Fruit fly (Drosophila melanogaster) whole organism, embryonic: ENCODE results near the gene CG42716.

ENCODE experiments used
- BEAF-32 ChIP-seq: fragments of 200-800 bp; sonication (Bioruptor generic); optimal IDR thresholded peaks from 3 replicates; lab custom pipeline; 2017; ENCODE audit warnings: missing biosample characterization, missing genetic modification characterization, mild to moderate bottlenecking, moderate library complexity, missing genetic modification reagents
- C15 ChIP-seq: fragments of 200-800 bp; sonication (Bioruptor generic); IDR thresholded peaks from 3 replicates; pipeline ENCODE4 v1.3.6; 2022; ENCODE audit warnings: missing biosample characterization, missing genetic modification characterization
- CG10321 ChIP-seq: fragments of 200-800 bp; sonication (Bioruptor generic); IDR thresholded peaks from 2 replicates; pipeline ENCODE4 v1.3.6; 2022; ENCODE audit warnings: missing biosample characterization, missing genetic modification characterization
- CG10959 ChIP-seq: fragments of 200-800 bp; sonication (Bioruptor generic); IDR thresholded peaks from 2 replicates; pipeline ENCODE4 v1.3.6; 2022; ENCODE audit warnings: missing biosample characterization, missing genetic modification characterization
- CG10979 ChIP-seq: fragments of 200-800 bp; sonication (Bioruptor generic); optimal IDR thresholded peaks from 2 replicates; lab custom pipeline; 2018; ENCODE audit warnings: missing biosample characterization, mild to moderate bottlenecking, missing genetic modification characterization, moderate library complexity
- CG11504 ChIP-seq: fragments of 200-800 bp; sonication (Bioruptor generic); optimal IDR thresholded peaks from 3 replicates; lab custom pipeline; 2019; ENCODE audit warnings: missing biosample characterization, mild to moderate bottlenecking, missing genetic modification characterization, moderate library complexity
- CG12219 ChIP-seq: fragments of 200-800 bp; sonication (Bioruptor generic); optimal IDR thresholded peaks from 3 replicates; lab custom pipeline; 2018; ENCODE audit warnings: missing biosample characterization, mild to moderate bottlenecking, missing genetic modification characterization
- CG17359 ChIP-seq: fragments of 200-800 bp; sonication (Bioruptor generic); optimal IDR thresholded peaks from 3 replicates; lab custom pipeline; 2018; ENCODE audit warnings: missing biosample characterization, mild to moderate bottlenecking, missing genetic modification characterization, moderate library complexity
- CG17612 ChIP-seq: fragments of 200-800 bp; sonication (Bioruptor generic); IDR thresholded peaks from 2 replicates; pipeline ENCODE4 v1.3.6; 2022; ENCODE audit warnings: missing biosample characterization, missing genetic modification characterization
- CG17912 ChIP-seq: fragments of 200-800 bp; sonication (Bioruptor generic); optimal IDR thresholded peaks from 2 replicates; lab custom pipeline; 2018; ENCODE audit warnings: missing biosample characterization, mild to moderate bottlenecking, missing genetic modification characterization
- CG18476 ChIP-seq: fragments of 200-800 bp; sonication (Bioruptor generic); optimal IDR thresholded peaks from 2 replicates; lab custom pipeline; 2016; ENCODE audit warnings: missing biosample characterization, mild to moderate bottlenecking, missing genetic modification characterization
- CG2678 ChIP-seq: fragments of 200-800 bp; sonication (Bioruptor generic); optimal IDR thresholded peaks from 3 replicates; lab custom pipeline; 2019; ENCODE audit warnings: missing biosample characterization, mild to moderate bottlenecking, missing genetic modification characterization, moderate library complexity
- CG31441 ChIP-seq: fragments of 200-800 bp; sonication (Bioruptor generic); IDR thresholded peaks from 2 replicates; pipeline ENCODE4 v1.3.6; 2022; ENCODE audit warnings: missing biosample characterization, missing genetic modification characterization
- CG32532 ChIP-seq: fragments of 200-800 bp; sonication (Bioruptor generic); IDR thresholded peaks from 2 replicates; pipeline ENCODE4 v1.3.6; 2022; ENCODE audit warnings: missing biosample characterization, missing genetic modification characterization
- CG5245 ChIP-seq: fragments of 200-800 bp; sonication (Bioruptor generic); optimal IDR thresholded peaks from 3 replicates; lab custom pipeline; 2016; ENCODE audit warnings: missing biosample characterization, missing genetic modification characterization
- CG6175 ChIP-seq: fragments of 200-800 bp; sonication (Bioruptor generic); IDR thresholded peaks from 3 replicates; pipeline ENCODE4 v1.3.6; 2022; ENCODE audit warnings: missing biosample characterization, missing genetic modification characterization
- CG7745 ChIP-seq: fragments of 200-800 bp; sonication (Bioruptor generic); optimal IDR thresholded peaks from 2 replicates; lab custom pipeline; 2018; ENCODE audit warnings: missing biosample characterization, mild to moderate bottlenecking, missing genetic modification characterization, moderate library complexity
- CG7963 ChIP-seq: fragments of 200-800 bp; sonication (Bioruptor generic); IDR thresholded peaks from 3 replicates; pipeline ENCODE4 v1.3.6; 2022; ENCODE audit warnings: missing biosample characterization, missing genetic modification characterization; ENCODE audit not compliant: partially characterized antibody
- CG9609 ChIP-seq: fragments of 200-800 bp; sonication (Bioruptor generic); optimal IDR thresholded peaks from 3 replicates; lab custom pipeline; 2016; ENCODE audit warnings: missing biosample characterization, missing genetic modification characterization
- CoRest ChIP-seq: fragments of 200-800 bp; sonication (Bioruptor generic); optimal IDR thresholded peaks from 3 replicates; lab custom pipeline; 2018; ENCODE audit warnings: missing biosample characterization, mild to moderate bottlenecking, missing genetic modification characterization, moderate library complexity
- Dfd ChIP-seq, 2 experiments: fragments of >200 bp; optimal IDR thresholded peaks; 2 replicates each; lab custom pipeline; 2017; ENCODE audit warnings: missing biosample characterization in 2 of 2, missing genetic modification characterization in 2 of 2
- Elba2 ChIP-seq: fragments of 200-800 bp; sonication (Bioruptor generic); optimal IDR thresholded peaks from 3 replicates; lab custom pipeline; 2016; ENCODE audit warnings: missing biosample characterization, missing genetic modification characterization
- Fer2 ChIP-seq: fragments of 200-800 bp; sonication (Bioruptor generic); optimal IDR thresholded peaks from 2 replicates; lab custom pipeline; 2018; ENCODE audit warnings: missing biosample characterization, mild to moderate bottlenecking, missing genetic modification characterization, moderate library complexity
- GATAe ChIP-seq: fragments of 200-800 bp; sonication (Bioruptor generic); conservative IDR thresholded peaks from 2 replicates; pipeline ENCODE4 v1.3.6; 2022; ENCODE audit warnings: missing biosample characterization, missing genetic modification characterization
- Hr51 ChIP-seq, 2 experiments: fragments of 200-800 bp; sonication (Bioruptor generic); optimal IDR thresholded peaks; 2 replicates in 1 of 2; 3 replicates in 1 of 2; lab custom pipeline; 2016 to 2018; ENCODE audit warnings: missing biosample characterization in 2 of 2, missing genetic modification characterization in 2 of 2, mild to moderate bottlenecking in 1 of 2, moderate library complexity in 1 of 2
- MBD-R2 ChIP-seq: fragments of 200-800 bp; sonication (Bioruptor generic); IDR thresholded peaks from 2 replicates; pipeline ENCODE4 v1.3.6; 2022; ENCODE audit warnings: missing biosample characterization, missing genetic modification characterization
- MESR4 ChIP-seq: fragments of 200-800 bp; sonication (Bioruptor generic); optimal IDR thresholded peaks from 2 replicates; lab custom pipeline; 2018; ENCODE audit warnings: missing biosample characterization, mild to moderate bottlenecking, missing genetic modification characterization, moderate library complexity
- Mad ChIP-seq: fragments of 200-800 bp; sonication (Bioruptor generic); optimal IDR thresholded peaks from 2 replicates; lab custom pipeline; 2016; ENCODE audit warnings: missing biosample characterization, missing genetic modification characterization
- Meics ChIP-seq: fragments of 200-800 bp; sonication (Bioruptor generic); optimal IDR thresholded peaks from 2 replicates; lab custom pipeline; 2017; ENCODE audit warnings: missing biosample characterization, mild to moderate bottlenecking, missing genetic modification characterization
- NfI ChIP-seq: fragments of 200-800 bp; sonication (Bioruptor generic); optimal IDR thresholded peaks from 3 replicates; lab custom pipeline; 2018; ENCODE audit warnings: missing biosample characterization, mild to moderate bottlenecking, missing genetic modification characterization, moderate library complexity
- Pdp1 ChIP-seq, 2 experiments: fragments of 200-800 bp; sonication (Bioruptor generic); optimal IDR thresholded peaks; 3 replicates each; lab custom pipeline; 2016; ENCODE audit warnings: missing biosample characterization in 2 of 2, missing genetic modification characterization in 2 of 2, mild to moderate bottlenecking in 1 of 2, moderate library complexity in 1 of 2
- Six4 ChIP-seq: fragments of 200-800 bp; sonication (Bioruptor generic); optimal IDR thresholded peaks from 2 replicates; lab custom pipeline; 2016; ENCODE audit warnings: missing biosample characterization, missing genetic modification characterization
- Trl ChIP-seq, 3 experiments: fragments of >200 bp in 2 of 3; fragments of 200-800 bp in 1 of 3; sonication (Bioruptor generic) in 1 of 3; optimal IDR thresholded peaks; 2 replicates in 1 of 3; 3 replicates in 2 of 3; lab custom pipeline; 2016 to 2017; ENCODE audit warnings: missing biosample characterization in 1 of 3, missing genetic modification characterization in 1 of 3
- abd-A ChIP-seq: fragments of 200-800 bp; sonication (Bioruptor generic); optimal IDR thresholded peaks from 3 replicates; lab custom pipeline; 2019; ENCODE audit warnings: missing biosample characterization, mild to moderate bottlenecking, missing genetic modification characterization, moderate library complexity
- ac ChIP-seq: fragments of 200-800 bp; sonication (Bioruptor generic); optimal IDR thresholded peaks from 3 replicates; lab custom pipeline; 2017; ENCODE audit warnings: missing biosample characterization, mild to moderate bottlenecking, missing genetic modification characterization
- corto ChIP-seq: fragments of 200-800 bp; sonication (Bioruptor generic); optimal IDR thresholded peaks from 2 replicates; lab custom pipeline; 2016; ENCODE audit warnings: missing biosample characterization, mild to moderate bottlenecking, missing genetic modification characterization, moderate library complexity
- croc ChIP-seq: fragments of 200-800 bp; sonication (Bioruptor generic); conservative IDR thresholded peaks from 3 replicates; pipeline ENCODE4 v1.3.6; 2022; ENCODE audit warnings: missing biosample characterization, missing genetic modification characterization
- dimm ChIP-seq: fragments of 200-800 bp; sonication (Bioruptor generic); IDR thresholded peaks from 2 replicates; pipeline ENCODE4 v1.3.6; 2022; ENCODE audit warnings: missing biosample characterization, missing genetic modification characterization
- dmrt11E ChIP-seq: fragments of 200-800 bp; sonication (Bioruptor generic); optimal IDR thresholded peaks from 3 replicates; lab custom pipeline; 2018; ENCODE audit warnings: missing biosample characterization, mild to moderate bottlenecking, missing genetic modification characterization, moderate library complexity
- emc ChIP-seq: fragments of 200-800 bp; sonication (Bioruptor generic); optimal IDR thresholded peaks from 2 replicates; lab custom pipeline; 2016; ENCODE audit warnings: missing biosample characterization, missing genetic modification characterization
- en ChIP-seq: fragments of 200-800 bp; sonication (Bioruptor generic); optimal IDR thresholded peaks from 2 replicates; lab custom pipeline; 2016; ENCODE audit warnings: missing biosample characterization, missing genetic modification characterization
- exex ChIP-seq: fragments of 200-800 bp; sonication (Bioruptor generic); optimal IDR thresholded peaks from 4 replicates; lab custom pipeline; 2018; ENCODE audit warnings: missing biosample characterization, mild to moderate bottlenecking, missing genetic modification characterization, moderate library complexity
- gem ChIP-seq: fragments of 200-800 bp; sonication (Bioruptor generic); optimal IDR thresholded peaks from 2 replicates; lab custom pipeline; 2019; ENCODE audit warnings: missing biosample characterization, mild to moderate bottlenecking, missing genetic modification characterization, moderate library complexity
- lbe ChIP-seq: fragments of 200-800 bp; sonication (Bioruptor generic); optimal IDR thresholded peaks from 2 replicates; lab custom pipeline; 2016; ENCODE audit warnings: missing biosample characterization, mild to moderate bottlenecking, missing genetic modification characterization
- pfk ChIP-seq: fragments of 200-800 bp; sonication (Bioruptor generic); optimal IDR thresholded peaks from 2 replicates; lab custom pipeline; 2018; ENCODE audit warnings: missing biosample characterization, mild to moderate bottlenecking, missing genetic modification characterization, moderate library complexity
- tgo ChIP-seq: fragments of 200-800 bp; sonication (Bioruptor generic); IDR thresholded peaks from 3 replicates; pipeline ENCODE4 v1.3.6; 2022; ENCODE audit warnings: missing biosample characterization, missing genetic modification characterization
- vfl ChIP-seq: fragments of 200-800 bp; sonication (Bioruptor generic); optimal IDR thresholded peaks from 2 replicates; lab custom pipeline; 2016; ENCODE audit warnings: missing biosample characterization, missing genetic modification characterization
- zfh2 ChIP-seq: fragments of 200-800 bp; sonication (Bioruptor generic); optimal IDR thresholded peaks from 2 replicates; lab custom pipeline; 2016; ENCODE audit warnings: missing biosample characterization, missing genetic modification characterization

The CG42716 gene

dm6 chr3L:16045083-16045830, 11.7 kb downstream of the CG42716 start (continued):
- no peak for TF ChIP-seq MESR4 (GFP tag; lab: Kevin White, UChicago)
- TF ChIP-seq CG17912 (GFP tag; lab: Kevin White, UChicago), result no peak
- peak; percentile 44 for TF ChIP-seq CoRest (tag; lab: Kevin White, UChicago)
- TF ChIP-seq Hr51 (GFP tag; optimal IDR thresholded peaks at IDR 0.05; lab: Kevin White, UChicago), result peak in 1 of 2 experiments; percentile 73
- peak; percentile 36; the same call in 2 of the 3 replicates for TF ChIP-seq tgo
- TF ChIP-seq vfl, result no peak
- TF ChIP-seq CG10979 (tag; lab: Kevin White, UChicago), result peak; percentile 7
- no peak for TF ChIP-seq corto (GFP tag; lab: Kevin White, UChicago)
- no peak for TF ChIP-seq NfI (GFP tag; lab: Kevin White, UChicago)
- TF ChIP-seq Trl (optimal IDR thresholded peaks at IDR 0.05; lab: Kevin White, UChicago), result no peak
- no peak for TF ChIP-seq Trl (GFP tag; optimal IDR thresholded peaks at IDR 0.05; lab: Kevin White, UChicago)
- peak; percentile 61 for TF ChIP-seq CG31441
- TF ChIP-seq exex (tag; lab: Kevin White, UChicago), result no peak
- TF ChIP-seq CG18476 (GFP tag; lab: Kevin White, UChicago), result no peak
- no peak for TF ChIP-seq CG2678 (tag; lab: Kevin White, UChicago)
- no peak for TF ChIP-seq lbe (GFP tag; lab: Kevin White, UChicago)
- TF ChIP-seq Six4 (GFP tag; lab: Kevin White, UChicago), result no peak
- TF ChIP-seq Elba2 (GFP tag; lab: Kevin White, UChicago), result no peak
- no peak for TF ChIP-seq CG10959 (GFP tag; lab: Robert Waterston, UW)
- TF ChIP-seq CG6175 (GFP tag; lab: Robert Waterston, UW), result 0 out of 3 replicates have a peak, but pooled peaks have one; percentile 47
- peak; percentile 36 for TF ChIP-seq dmrt11E (tag; lab: Kevin White, UChicago)
- no peak for TF ChIP-seq ac
- TF ChIP-seq Meics (GFP tag; lab: Kevin White, UChicago), result no peak
- no peak for TF ChIP-seq Dfd (GFP tag; optimal IDR thresholded peaks at IDR 0.05; lab: Kevin White, UChicago)
- no peak for TF ChIP-seq CG12219 (GFP tag; lab: Kevin White, UChicago)
- no peak for TF ChIP-seq CG9609 (GFP tag; lab: Kevin White, UChicago)
- TF ChIP-seq en, result no peak
- TF ChIP-seq GATAe (GFP tag; lab: Robert Waterston, UW), result no peak
- no peak for TF ChIP-seq emc (GFP tag; lab: Kevin White, UChicago)
- no peak; the same call in 2 of the 3 replicates for TF ChIP-seq croc (GFP tag; lab: Robert Waterston, UW)
- TF ChIP-seq CG7745 (tag; lab: Kevin White, UChicago), result no peak
- no peak for TF ChIP-seq dimm (GFP tag; lab: Robert Waterston, UW)
- peak; percentile 8; the same call in 1 of the 2 replicates for TF ChIP-seq MBD-R2 (GFP tag; lab: Robert Waterston, UW)
- peak; percentile 84 for TF ChIP-seq gem
- no peak for TF ChIP-seq pfk (GFP tag; lab: Kevin White, UChicago)
- TF ChIP-seq Pdp1 (GFP tag; optimal IDR thresholded peaks at IDR 0.05; lab: Kevin White, UChicago), result peak in 1 of 2 experiments; percentile 14
- no peak for TF ChIP-seq CG5245 (GFP tag; lab: Kevin White, UChicago)
- no peak for TF ChIP-seq zfh2 (GFP tag; lab: Kevin White, UChicago)
- no peak for TF ChIP-seq Fer2 (tag; lab: Kevin White, UChicago)
- no peak for TF ChIP-seq abd-A (tag; lab: Kevin White, UChicago)
- TF ChIP-seq BEAF-32 (GFP tag; lab: Kevin White, UChicago), result no peak
- TF ChIP-seq Mad (GFP tag; lab: Kevin White, UChicago), result no peak
- 0 out of 3 replicates have a peak, but pooled peaks have one; percentile 21 for TF ChIP-seq C15 (GFP tag; lab: Robert Waterston, UW)
- peak; percentile 57 for TF ChIP-seq CG11504 (tag; lab: Kevin White, UChicago)
- no peak for TF ChIP-seq CG7963
- TF ChIP-seq CG17359, result peak; percentile 23
- no peak for TF ChIP-seq CG17612
- TF ChIP-seq CG10321 (GFP tag; lab: Robert Waterston, UW), result no peak
- peak; percentile 71 for TF ChIP-seq CG32532 (GFP tag; lab: Robert Waterston, UW)
